Worm (Caenorhabditis elegans): ENCODE data around the gene dpm-3.

DNA sequence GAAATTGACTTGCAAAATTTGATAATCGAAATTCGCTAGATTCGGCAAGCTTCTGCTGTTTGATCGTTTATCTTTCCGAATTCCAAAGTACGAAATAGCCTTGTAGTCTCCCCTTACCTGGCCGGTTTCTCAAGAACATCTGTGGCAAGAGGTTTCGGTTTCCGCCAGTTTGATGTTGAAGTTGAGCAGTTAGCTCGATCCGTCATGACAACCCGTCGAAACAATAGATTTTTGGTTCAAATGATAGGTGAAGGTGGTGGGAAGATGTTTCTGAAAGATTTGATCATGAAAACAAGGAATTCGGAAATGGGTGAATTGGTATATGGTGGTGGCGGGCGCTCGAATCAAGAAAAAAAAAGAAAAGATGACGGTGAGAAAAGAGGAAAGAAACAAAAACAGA, 7.0 kb downstream of the dpm-3 start, which contains the start of gene acs-20:
- TF ChIP-seq him-1 (tag; optimal IDR thresholded peaks at IDR 0.05) (no peak), W03F9.2 (tag; optimal IDR thresholded peaks at IDR 0.05) (no peak)

Data from whole organism, L4/young adult.